Fruit fly (Drosophila melanogaster) whole organism, prepupa: ENCODE results near the gene CG32483.

Source experiments
- CG10631 ChIP-seq: fragments of 200-800 bp; sonication (Bioruptor generic); optimal IDR thresholded peaks from 2 replicates; lab custom pipeline; 2016; ENCODE audit warnings: missing biosample characterization, missing genetic modification characterization
- CG10669 ChIP-seq: fragments of 200-800 bp; sonication (Bioruptor generic); optimal IDR thresholded peaks from 3 replicates; lab custom pipeline; 2018; ENCODE audit warnings: missing biosample characterization, mild to moderate bottlenecking, missing genetic modification characterization, moderate library complexity
- CG11294 ChIP-seq: fragments of 200-800 bp; sonication (Bioruptor generic); IDR thresholded peaks from 2 replicates; pipeline ENCODE4 v1.3.6; 2022; ENCODE audit warnings: missing biosample characterization, missing genetic modification characterization
- CG11762 ChIP-seq: fragments of 200-800 bp; sonication (Bioruptor generic); optimal IDR thresholded peaks from 3 replicates; lab custom pipeline; 2016; ENCODE audit warnings: missing biosample characterization, missing genetic modification characterization; ENCODE audit not compliant: insufficient read depth
- CG15336 ChIP-seq: fragments of 200-800 bp; sonication (Bioruptor generic); IDR thresholded peaks from 2 replicates; pipeline ENCODE4 v1.3.6; 2022; ENCODE audit warnings: missing biosample characterization, missing genetic modification characterization
- CG1621 ChIP-seq: fragments of 200-800 bp; sonication (Bioruptor generic); optimal IDR thresholded peaks from 3 replicates; lab custom pipeline; 2018; ENCODE audit warnings: missing biosample characterization, mild to moderate bottlenecking, missing genetic modification characterization
- CG3032 ChIP-seq: fragments of 200-800 bp; optimal IDR thresholded peaks from 2 replicates; lab custom pipeline; 2019; ENCODE audit warnings: missing biosample characterization, mild to moderate bottlenecking, missing genetic modification characterization, moderate library complexity
- CG34406 ChIP-seq: fragments of 200-800 bp; sonication (Bioruptor generic); optimal IDR thresholded peaks from 3 replicates; lab custom pipeline; 2016; ENCODE audit warnings: missing biosample characterization, missing genetic modification characterization
- CG4318 ChIP-seq: fragments of 200-800 bp; sonication (Bioruptor generic); optimal IDR thresholded peaks from 3 replicates; lab custom pipeline; 2017; ENCODE audit warnings: missing biosample characterization, mild to moderate bottlenecking, missing genetic modification characterization
- CG6163 ChIP-seq: fragments of 200-800 bp; sonication (Bioruptor generic); IDR thresholded peaks from 3 replicates; pipeline ENCODE4 v1.3.6; 2022; ENCODE audit warnings: missing biosample characterization, missing genetic modification characterization
- CG6276 ChIP-seq: fragments of 200-800 bp; sonication (Bioruptor generic); optimal IDR thresholded peaks from 2 replicates; lab custom pipeline; 2017; ENCODE audit warnings: missing biosample characterization, mild to moderate bottlenecking, missing genetic modification characterization
- CG6808 ChIP-seq: fragments of 200-800 bp; sonication (Bioruptor generic); optimal IDR thresholded peaks from 3 replicates; lab custom pipeline; 2017; ENCODE audit warnings: missing biosample characterization, missing genetic modification characterization, mild to moderate bottlenecking, moderate library complexity, missing genetic modification reagents
- CG6854 ChIP-seq: fragments of 200-800 bp; sonication (Bioruptor generic); optimal IDR thresholded peaks from 2 replicates; lab custom pipeline; 2017; ENCODE audit warnings: missing biosample characterization, mild to moderate bottlenecking, missing genetic modification characterization
- CG7368 ChIP-seq: fragments of 200-800 bp; sonication (Bioruptor generic); optimal IDR thresholded peaks from 3 replicates; lab custom pipeline; 2016; ENCODE audit warnings: missing biosample characterization, missing genetic modification characterization
- CG8319 ChIP-seq: fragments of 200-800 bp; sonication (Bioruptor generic); optimal IDR thresholded peaks from 3 replicates; lab custom pipeline; 2016; ENCODE audit warnings: missing biosample characterization, missing genetic modification characterization
- CG8632 ChIP-seq: fragments of 200-800 bp; sonication (Bioruptor generic); optimal IDR thresholded peaks from 3 replicates; lab custom pipeline; 2016; ENCODE audit warnings: missing biosample characterization, missing genetic modification characterization
- Eip78C ChIP-seq: fragments of 200-800 bp; sonication (Bioruptor generic); peaks from one replicate; lab custom pipeline; 2016; ENCODE audit warnings: missing biosample characterization, missing genetic modification characterization
- Ets21C ChIP-seq: fragments of 200-800 bp; sonication (Bioruptor generic); optimal IDR thresholded peaks from 3 replicates; lab custom pipeline; 2016; ENCODE audit warnings: missing biosample characterization, missing genetic modification characterization
- Gug ChIP-seq: fragments of 200-800 bp; sonication (Bioruptor generic); IDR thresholded peaks from 2 replicates; pipeline ENCODE4 v1.3.6; 2022; ENCODE audit warnings: missing biosample characterization, missing genetic modification characterization
- Hr38 ChIP-seq: sonication (Bioruptor generic); optimal IDR thresholded peaks from 2 replicates; lab custom pipeline; 2016; ENCODE audit warnings: missing biosample characterization, missing genetic modification characterization
- Hr4 ChIP-seq: fragments of 200-800 bp; sonication (Bioruptor generic); optimal IDR thresholded peaks from 3 replicates; lab custom pipeline; 2016; ENCODE audit warnings: missing biosample characterization, missing genetic modification characterization
- Lpt ChIP-seq: fragments of 200-800 bp; sonication (Bioruptor generic); optimal IDR thresholded peaks from 3 replicates; lab custom pipeline; 2016; ENCODE audit warnings: missing biosample characterization, missing genetic modification characterization
- Met ChIP-seq: fragments of 200-800 bp; sonication (Bioruptor generic); optimal IDR thresholded peaks from 3 replicates; lab custom pipeline; 2016; ENCODE audit warnings: missing biosample characterization, missing genetic modification characterization
- OdsH ChIP-seq: fragments of 200-800 bp; sonication (Bioruptor generic); optimal IDR thresholded peaks from 3 replicates; lab custom pipeline; 2016; ENCODE audit warnings: missing biosample characterization, missing genetic modification characterization
- Smox ChIP-seq: fragments of 200-800 bp; sonication (Bioruptor generic); optimal IDR thresholded peaks from 3 replicates; lab custom pipeline; 2016; ENCODE audit warnings: missing biosample characterization, missing genetic modification characterization
- Sox14 ChIP-seq: fragments of 200-800 bp; sonication (Bioruptor generic); optimal IDR thresholded peaks from 3 replicates; lab custom pipeline; 2016; ENCODE audit warnings: missing biosample characterization, missing genetic modification characterization
- Sox15 ChIP-seq: fragments of 200-800 bp; sonication (Bioruptor generic); optimal IDR thresholded peaks from 3 replicates; lab custom pipeline; 2016; ENCODE audit warnings: missing biosample characterization, missing genetic modification characterization
- achi ChIP-seq: fragments of 200-800 bp; sonication (Bioruptor generic); optimal IDR thresholded peaks from 3 replicates; lab custom pipeline; 2016; ENCODE audit warnings: missing biosample characterization, missing genetic modification characterization
- cyc ChIP-seq: fragments of 200-800 bp; sonication (Bioruptor generic); optimal IDR thresholded peaks from 3 replicates; lab custom pipeline; 2016; ENCODE audit warnings: missing biosample characterization, missing genetic modification characterization
- dac ChIP-seq: fragments of 200-800 bp; sonication (Bioruptor generic); optimal IDR thresholded peaks from 2 replicates; lab custom pipeline; 2017; ENCODE audit warnings: missing biosample characterization, mild to moderate bottlenecking, missing genetic modification characterization
- esn ChIP-seq: fragments of 200-800 bp; sonication (Bioruptor generic); optimal IDR thresholded peaks from 2 replicates; lab custom pipeline; 2016; ENCODE audit warnings: missing biosample characterization, mild to moderate bottlenecking, missing genetic modification characterization, moderate library complexity
- fd59A ChIP-seq: fragments of 200-800 bp; sonication (Bioruptor generic); optimal IDR thresholded peaks from 2 replicates; lab custom pipeline; 2017; ENCODE audit warnings: missing biosample characterization, mild to moderate bottlenecking, missing genetic modification characterization, missing genetic modification reagents
- fkh ChIP-seq: fragments of 200-800 bp; sonication (Bioruptor generic); optimal IDR thresholded peaks from 3 replicates; lab custom pipeline; 2017; ENCODE audit warnings: missing biosample characterization, mild to moderate bottlenecking, missing genetic modification characterization, moderate library complexity
- lz ChIP-seq: fragments of 200-800 bp; sonication (Bioruptor generic); optimal IDR thresholded peaks from 3 replicates; lab custom pipeline; 2016; ENCODE audit warnings: missing biosample characterization, missing genetic modification characterization
- net ChIP-seq: fragments of 200-800 bp; sonication (Bioruptor generic); optimal IDR thresholded peaks from 3 replicates; lab custom pipeline; 2016; ENCODE audit warnings: missing biosample characterization, missing genetic modification characterization
- pdm3 ChIP-seq: fragments of 200-800 bp; sonication (Bioruptor generic); optimal IDR thresholded peaks from 3 replicates; lab custom pipeline; 2016; ENCODE audit warnings: missing biosample characterization, missing genetic modification characterization
- salr ChIP-seq, 2 experiments: fragments of 200-800 bp; sonication (Bioruptor generic); optimal IDR thresholded peaks; 3 replicates each; lab custom pipeline; 2016 to 2018; ENCODE audit warnings: missing biosample characterization in 2 of 2, missing genetic modification characterization in 2 of 2, mild to moderate bottlenecking in 1 of 2
- ss ChIP-seq, 2 experiments: fragments of 200-800 bp; sonication (Bioruptor generic); optimal IDR thresholded peaks; 2 replicates in 1 of 2; 3 replicates in 1 of 2; lab custom pipeline; 2017 to 2018; ENCODE audit warnings: mild to moderate bottlenecking in 2 of 2, missing biosample characterization in 2 of 2, missing genetic modification characterization in 2 of 2, moderate library complexity in 1 of 2
- svp ChIP-seq: fragments of 200-800 bp; sonication (Bioruptor generic); peaks from one replicate; lab custom pipeline; 2016; ENCODE audit warnings: missing biosample characterization, missing genetic modification characterization
- topi ChIP-seq: fragments of 200-800 bp; sonication (Bioruptor generic); optimal IDR thresholded peaks from 3 replicates; lab custom pipeline; 2016; ENCODE audit warnings: missing biosample characterization, missing genetic modification characterization
- vri ChIP-seq: fragments of 200-800 bp; sonication (Bioruptor generic); optimal IDR thresholded peaks from 3 replicates; lab custom pipeline; 2016; ENCODE audit warnings: missing biosample characterization, mild to moderate bottlenecking, missing genetic modification characterization

Gene CG32483

dm6 chr3L:654019-654418, 35.9 kb downstream of the CG32483 start, which contains the start of the genes MED30 and Rev1 (continued):
- TF ChIP-seq cyc (GFP tag; lab: Kevin White, UChicago) (peak; percentile 97), CG6276 (GFP tag; lab: Kevin White, UChicago) (peak; percentile 70), esn (GFP tag; lab: Kevin White, UChicago) (peak; percentile 97), Sox14 (GFP tag; lab: Kevin White, UChicago) (peak; percentile 94), CG11294 (GFP tag; lab: Robert Waterston, UW) (peak; percentile 81), CG1621 (tag; lab: Kevin White, UChicago) (peak; percentile 77), achi (GFP tag; lab: Kevin White, UChicago) (peak; percentile 95), fd59A (GFP tag; lab: Kevin White, UChicago) (peak; percentile 71), Lpt (GFP tag; lab: Kevin White, UChicago) (peak; percentile 86), CG4318 (no peak)
- TF ChIP-seq, all 60 proteins: peak for 59

- TF ChIP-seq CG34406 (GFP tag; lab: Kevin White, UChicago) (no peak), salr (GFP tag; optimal IDR thresholded peaks at IDR 0.05; lab: Kevin White, UChicago) (no peak), CG6163 (GFP tag; lab: Robert Waterston, UW) (0 out of 3 replicates have a peak, but pooled peaks have one; percentile 8), svp (GFP tag; lab: Kevin White, UChicago) (peak; percentile 63), Sox15 (GFP tag; lab: Kevin White, UChicago) (no peak), CG8632 (no peak), Eip78C (peak; percentile 22), Ets21C (GFP tag; lab: Kevin White, UChicago) (no peak), Smox (GFP tag; lab: Kevin White, UChicago) (no peak), topi (GFP tag; lab: Kevin White, UChicago) (no peak), vri (GFP tag; lab: Kevin White, UChicago) (no peak), dac (GFP tag; lab: Kevin White, UChicago) (no peak)
These were observed 37.2 kb downstream of the CG32483 start, which contains the start of gene CG3402 for dm6 chr3L:652637-653036. Gene CG3402, minus strand, starts transcription at chr3L:652881.

dm6 chr3L:649025-649769, 40.7 kb downstream of the CG32483 start:
- TF ChIP-seq fkh (peak; percentile 62), lz (GFP tag; lab: Kevin White, UChicago) (no peak), CG3032 (tag; lab: Kevin White, UChicago) (no peak), Hr38 (GFP tag; lab: Kevin White, UChicago) (no peak), svp (GFP tag; lab: Kevin White, UChicago) (peak; percentile 68), Met (GFP tag; lab: Kevin White, UChicago) (no peak), CG7368 (no peak), vri (GFP tag; lab: Kevin White, UChicago) (no peak), Eip78C (peak; percentile 17), CG6163 (GFP tag; lab: Robert Waterston, UW) (0 out of 3 replicates have a peak, but pooled peaks have one; percentile 22), CG4318 (no peak), CG6808 (no peak), CG10669 (GFP tag; lab: Kevin White, UChicago) (no peak), CG11762 (GFP tag; lab: Kevin White, UChicago) (no peak)

- TF ChIP-seq CG3032 (tag; lab: Kevin White, UChicago) = no peak
- no peak; the same call in 1 of the 2 replicates for TF ChIP-seq CG15336 (GFP tag; lab: Robert Waterston, UW)
- TF ChIP-seq CG8319 (GFP tag; lab: Kevin White, UChicago) = no peak
- TF ChIP-seq CG8632 = no peak
- no peak for TF ChIP-seq CG6808
- TF ChIP-seq net (GFP tag; lab: Kevin White, UChicago) = peak; percentile 17
- TF ChIP-seq pdm3 (GFP tag; lab: Kevin White, UChicago) = no peak
- TF ChIP-seq OdsH (GFP tag; lab: Kevin White, UChicago) = no peak
- TF ChIP-seq cyc (GFP tag; lab: Kevin White, UChicago) = no peak
- no peak for TF ChIP-seq Gug (GFP tag; lab: Robert Waterston, UW)
- no peak for TF ChIP-seq Hr4
- TF ChIP-seq svp (GFP tag; lab: Kevin White, UChicago) = peak; percentile 99
- no peak for TF ChIP-seq achi (GFP tag; lab: Kevin White, UChicago)
- TF ChIP-seq CG10631 (GFP tag; lab: Kevin White, UChicago) = no peak
- peak; percentile 97 for TF ChIP-seq fkh
- TF ChIP-seq topi (GFP tag; lab: Kevin White, UChicago) = no peak
- TF ChIP-seq fd59A (GFP tag; lab: Kevin White, UChicago) = no peak
- no peak for TF ChIP-seq dac (GFP tag; lab: Kevin White, UChicago)
- TF ChIP-seq Smox (GFP tag; lab: Kevin White, UChicago) = no peak
- TF ChIP-seq CG6854 (GFP tag; lab: Kevin White, UChicago) = peak; percentile 33
- TF ChIP-seq ss (GFP tag; optimal IDR thresholded peaks at IDR 0.05; lab: Kevin White, UChicago) = peak; percentile 24 to 61
These were observed 41.5 kb downstream of the CG32483 start, which contains the start of gene Gale for dm6 chr3L:648155-649024. Gene Gale, plus strand, starts transcription at chr3L:648555.
